Worm (Caenorhabditis elegans) whole organism, L3 larva: Measurements from ENCODE around the gene D2062.5.

ENCODE experiments used
- R02D3.7 ChIP-seq: fragments of 150-350 bp; optimal IDR thresholded peaks from 2 replicates; lab custom pipeline; 2014; ENCODE audit warnings: missing biosample characterization, missing genetic modification characterization
- ZK546.5 ChIP-seq: sonication (generic microtip); optimal IDR thresholded peaks from 2 replicates; lab custom pipeline; 2017; ENCODE audit warnings: missing biosample characterization, missing genetic modification characterization
- aly-2 ChIP-seq: fragments of 150-350 bp; optimal IDR thresholded peaks from 2 replicates; lab custom pipeline; 2014; ENCODE audit warnings: missing biosample characterization, missing genetic modification characterization
- ama-1 ChIP-seq: fragments of 150-350 bp; optimal IDR thresholded peaks from 2 replicates; lab custom pipeline; 2018
- ceh-9 ChIP-seq: sonication (generic microtip); optimal IDR thresholded peaks from 2 replicates; lab custom pipeline; 2018; ENCODE audit warnings: missing biosample characterization, missing genetic modification characterization
- fkh-2 ChIP-seq: fragments of 150-350 bp; optimal IDR thresholded peaks from 2 replicates; lab custom pipeline; 2014; ENCODE audit warnings: missing biosample characterization, missing genetic modification reagents, missing genetic modification characterization
- jun-1 ChIP-seq: fragments of 150-350 bp; optimal IDR thresholded peaks from 2 replicates; lab custom pipeline; 2014; ENCODE audit warnings: missing biosample characterization, missing genetic modification reagents, missing genetic modification characterization
- nfya-1 ChIP-seq: sonication (generic microtip); optimal IDR thresholded peaks from 2 replicates; lab custom pipeline; 2017; ENCODE audit warnings: missing genetic modification characterization, mild to moderate bottlenecking, missing compliant biosample characterization, antibody characterized with exemption, moderate library complexity; ENCODE audit not compliant: insufficient read depth
- nhr-11 ChIP-seq: fragments of 150-350 bp; optimal IDR thresholded peaks from 2 replicates; lab custom pipeline; 2014; ENCODE audit warnings: missing biosample characterization, missing genetic modification characterization
- nhr-76 ChIP-seq: fragments of 150-350 bp; sonication (generic microtip); optimal IDR thresholded peaks from 5 replicates; lab custom pipeline; 2014; ENCODE audit warnings: missing biosample characterization, missing genetic modification characterization
- sea-2 ChIP-seq: fragments of 150-350 bp; sonication (generic microtip); optimal IDR thresholded peaks from 4 replicates; lab custom pipeline; 2014; ENCODE audit warnings: missing biosample characterization, missing genetic modification reagents, missing genetic modification characterization
- snpc-4 ChIP-seq: fragments of 150-350 bp; optimal IDR thresholded peaks from 2 replicates; lab custom pipeline; 2014; ENCODE audit warnings: missing biosample characterization, missing genetic modification characterization
- ztf-4 ChIP-seq: fragments of 150-350 bp; optimal IDR thresholded peaks from 2 replicates; lab custom pipeline; 2014; ENCODE audit warnings: missing biosample characterization, missing genetic modification characterization

- no peak for TF ChIP-seq R02D3.7 (tag; lab: Kevin White, UChicago)
- no peak for TF ChIP-seq ztf-4 (tag; lab: Kevin White, UChicago)
- TF ChIP-seq snpc-4, result no peak
- TF ChIP-seq ama-1, result no peak
- TF ChIP-seq nhr-76 (tag; lab: Kevin White, UChicago), result no peak
- TF ChIP-seq fkh-2, result no peak
- TF ChIP-seq ZK546.5 (tag; lab: Kevin White, UChicago), result no peak
- no peak for TF ChIP-seq jun-1
- TF ChIP-seq sea-2 (GFP tag; lab: Kevin White, UChicago), result no peak
- no peak for TF ChIP-seq ceh-9 (tag; lab: Kevin White, UChicago)
- TF ChIP-seq nfya-1 (tag; lab: Kevin White, UChicago), result no peak
- TF ChIP-seq aly-2, result no peak
- no peak for TF ChIP-seq nhr-11
These were observed 15.5 kb downstream of the D2062.5 start, which contains the start of gene F22E5.9 for ce11 chrII:2638062-2638461.
